Fruit fly (Drosophila melanogaster): ENCODE measurements around the gene Ilp3.
"Not testable (repeated sequence)": the region's sequence is repeated elsewhere in the genome, so short reads cannot be mapped to it uniquely, and the experiment has no call there.

Gene Ilp3

dm6 chr3L:9804125-9804524 lies 2.2 kb upstream of the Ilp3 start, which contains the start of gene Ilp4:
Gene Ilp4, minus strand, starts transcription at chr3L:9804263.
- no peak for TF ChIP-seq CG33017 (tag; optimal IDR thresholded peaks at IDR 0.05)
- TF ChIP-seq pad (GFP tag; optimal IDR thresholded peaks at IDR 0.05) = no peak
- no peak for TF ChIP-seq CG11617 (GFP tag; optimal IDR thresholded peaks at IDR 0.05)

dm6 chr3L:9799398-9799797 lies 2.5 kb downstream of the Ilp3 start, which contains the start of gene Ilp2:
Gene Ilp2, plus strand, starts transcription at chr3L:9799698.
- no peak for TF ChIP-seq tj (GFP tag; optimal IDR thresholded peaks at IDR 0.05)
- TF ChIP-seq ovo (GFP tag; optimal IDR thresholded peaks at IDR 0.05) = no peak
- no peak for TF ChIP-seq kay (GFP tag; ENCODE audit: borderline replicate concordance)
- TF ChIP-seq CG7101 (tag; optimal IDR thresholded peaks at IDR 0.05) = no peak
- TF ChIP-seq toe (GFP tag; optimal IDR thresholded peaks at IDR 0.05) = no peak
- no peak for TF ChIP-seq pad (GFP tag; optimal IDR thresholded peaks at IDR 0.05)
- no peak for TF ChIP-seq bab1 (GFP tag; optimal IDR thresholded peaks at IDR 0.05)
- TF ChIP-seq CG11617 (GFP tag; optimal IDR thresholded peaks at IDR 0.05) = no peak
- no peak for TF ChIP-seq Hr96 (GFP tag; optimal IDR thresholded peaks at IDR 0.05)
- no peak for TF ChIP-seq Crg-1 (GFP tag; optimal IDR thresholded peaks at IDR 0.05)
- TF ChIP-seq Clk (GFP tag; optimal IDR thresholded peaks at IDR 0.05) = no peak

- not testable (repeated sequence) for TF ChIP-seq Crg-1 (GFP tag; optimal IDR thresholded peaks at IDR 0.05); CG7045 (GFP tag; optimal IDR thresholded peaks at IDR 0.05); CG14711 (tag; optimal IDR thresholded peaks at IDR 0.05)
Measured at dm6 chr3L:9798120-9798519, 3.8 kb downstream of the Ilp3 start, which contains the start of gene Ilp1. Gene Ilp1, plus strand, starts transcription at chr3L:9798420.

dm6 chr3L:9797587-9797986 lies 4.3 kb downstream of the Ilp3 start, which contains the start of gene Zasp67:
Gene Zasp67, minus strand, starts transcription at chr3L:9797687.
- no peak for TF ChIP-seq CG33017 (tag; optimal IDR thresholded peaks at IDR 0.05)
- TF ChIP-seq cic (GFP tag; optimal IDR thresholded peaks at IDR 0.05) = no peak
- TF ChIP-seq tj (GFP tag; optimal IDR thresholded peaks at IDR 0.05) = no peak
- TF ChIP-seq bab1 (GFP tag; optimal IDR thresholded peaks at IDR 0.05) = no peak
- TF ChIP-seq CG1620 (GFP tag; optimal IDR thresholded peaks at IDR 0.05) = no peak
- TF ChIP-seq Mnt (GFP tag; optimal IDR thresholded peaks at IDR 0.05) = no peak
- no peak for TF ChIP-seq ovo (GFP tag; optimal IDR thresholded peaks at IDR 0.05)
- no peak for TF ChIP-seq Hr96 (GFP tag; optimal IDR thresholded peaks at IDR 0.05)
- TF ChIP-seq CG7101 (tag; optimal IDR thresholded peaks at IDR 0.05) = no peak
- no peak for TF ChIP-seq cnc (optimal IDR thresholded peaks at IDR 0.05)

DNA sequence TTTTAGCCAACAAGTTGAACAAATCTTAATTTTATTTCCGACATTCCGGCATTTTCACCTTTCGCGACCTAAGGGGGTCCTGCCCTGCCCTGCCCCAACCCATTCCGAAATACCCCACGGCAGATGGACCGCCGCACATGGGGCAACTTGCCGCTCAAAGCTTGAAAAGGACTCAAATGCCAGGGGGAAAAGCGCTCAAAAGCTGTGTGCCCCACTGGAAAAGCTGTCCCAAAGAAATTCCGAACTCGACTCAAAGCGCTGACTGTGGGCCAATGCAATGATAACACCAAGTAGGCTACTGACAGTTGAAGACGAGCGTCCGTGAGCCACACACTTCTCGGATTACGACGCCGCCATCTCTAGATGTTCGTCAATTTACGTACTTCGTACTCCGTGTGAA lies 15.2 kb downstream of the Ilp3 start, which contains the start of gene CG32052:
Gene CG32052, plus strand, starts transcription at position 301 of the 400 bp plus-strand sequence.
- TF ChIP-seq CG14711 (tag; optimal IDR thresholded peaks at IDR 0.05) (no peak), tj (GFP tag; optimal IDR thresholded peaks at IDR 0.05) (no peak), cnc (optimal IDR thresholded peaks at IDR 0.05) (no peak), CG7101 (tag; optimal IDR thresholded peaks at IDR 0.05) (no peak), toe (GFP tag; optimal IDR thresholded peaks at IDR 0.05) (no peak), Crg-1 (GFP tag; optimal IDR thresholded peaks at IDR 0.05) (no peak), CG5204 (GFP tag; optimal IDR thresholded peaks at IDR 0.05) (no peak), CG7045 (GFP tag; optimal IDR thresholded peaks at IDR 0.05) (no peak), CG12768 (GFP tag; optimal IDR thresholded peaks at IDR 0.05) (no peak), CG11617 (GFP tag; optimal IDR thresholded peaks at IDR 0.05) (no peak), Hr96 (GFP tag; optimal IDR thresholded peaks at IDR 0.05) (no peak), CG33017 (tag; optimal IDR thresholded peaks at IDR 0.05) (no peak), kay (GFP tag; ENCODE audit: borderline replicate concordance) (no peak), CG1620 (GFP tag; optimal IDR thresholded peaks at IDR 0.05) (no peak)

DNA sequence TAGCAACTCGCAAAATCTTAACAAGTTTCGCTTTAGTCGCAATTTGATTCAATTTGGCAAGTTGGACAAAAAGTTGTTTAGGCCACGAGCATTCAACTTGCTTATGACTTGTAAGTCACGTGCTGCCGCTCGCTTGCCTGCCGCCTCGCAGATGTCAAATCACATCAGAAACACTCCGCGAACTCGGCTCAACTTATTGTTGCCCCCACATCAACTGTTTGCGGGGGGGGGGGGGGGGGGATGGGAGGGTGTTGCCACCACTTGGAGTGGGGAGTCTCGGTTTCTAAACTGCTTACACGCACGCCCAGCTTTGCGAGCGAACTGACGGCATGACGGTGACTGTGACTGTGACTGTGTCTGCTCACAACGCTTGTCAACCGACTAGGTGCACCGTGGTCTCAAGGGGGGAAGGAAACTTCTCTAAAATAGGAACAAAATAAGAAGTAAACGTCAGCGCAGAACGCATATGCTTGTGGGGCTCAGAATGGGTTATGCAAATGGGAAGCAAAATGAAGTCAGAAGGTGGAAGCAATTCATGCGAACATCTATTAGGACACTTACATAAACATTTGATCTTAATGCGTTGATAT lies 25.0 kb downstream of the Ilp3 start:
- TF ChIP-seq CG12768 (GFP tag; optimal IDR thresholded peaks at IDR 0.05) (no peak), CG14711 (tag; optimal IDR thresholded peaks at IDR 0.05) (no peak), kay (GFP tag; ENCODE audit: borderline replicate concordance) (no peak), cic (GFP tag; optimal IDR thresholded peaks at IDR 0.05) (no peak), cnc (optimal IDR thresholded peaks at IDR 0.05) (no peak), CG7045 (GFP tag; optimal IDR thresholded peaks at IDR 0.05) (no peak), tj (GFP tag; optimal IDR thresholded peaks at IDR 0.05) (no peak), Mnt (GFP tag; optimal IDR thresholded peaks at IDR 0.05) (no peak), CG11617 (GFP tag; optimal IDR thresholded peaks at IDR 0.05) (no peak)

dm6 chr3L:9775728-9776127 lies 26.2 kb downstream of the Ilp3 start:
- TF ChIP-seq Hr96 (GFP tag; optimal IDR thresholded peaks at IDR 0.05) = no peak
- no peak for TF ChIP-seq bab1 (GFP tag; optimal IDR thresholded peaks at IDR 0.05)
- TF ChIP-seq cic (GFP tag; optimal IDR thresholded peaks at IDR 0.05) = no peak
- no peak for TF ChIP-seq CG7045 (GFP tag; optimal IDR thresholded peaks at IDR 0.05)
- no peak for TF ChIP-seq CG33017 (tag; optimal IDR thresholded peaks at IDR 0.05)
- TF ChIP-seq Mnt (GFP tag; optimal IDR thresholded peaks at IDR 0.05) = no peak
- TF ChIP-seq tj (GFP tag; optimal IDR thresholded peaks at IDR 0.05) = no peak
- TF ChIP-seq toe (GFP tag; optimal IDR thresholded peaks at IDR 0.05) = no peak
- no peak for TF ChIP-seq CG5204 (GFP tag; optimal IDR thresholded peaks at IDR 0.05)
- TF ChIP-seq ovo (GFP tag; optimal IDR thresholded peaks at IDR 0.05) = no peak
- no peak for TF ChIP-seq CG12768 (GFP tag; optimal IDR thresholded peaks at IDR 0.05)
- TF ChIP-seq cnc (optimal IDR thresholded peaks at IDR 0.05) = no peak
- TF ChIP-seq CG1620 (GFP tag; optimal IDR thresholded peaks at IDR 0.05) = no peak
- no peak for TF ChIP-seq Crg-1 (GFP tag; optimal IDR thresholded peaks at IDR 0.05)
